Worm (Caenorhabditis elegans) whole organism, L1 larva: ENCODE measurements around the gene H39E20.1.

Experiments
- C16A3.4 ChIP-seq: fragments of 150-350 bp; optimal IDR thresholded peaks from 2 replicates; lab custom pipeline; 2014; ENCODE audit warnings: missing biosample characterization, missing genetic modification characterization
- C34B4.2 ChIP-seq: sonication (generic microtip); optimal IDR thresholded peaks from 2 replicates; lab custom pipeline; 2017; ENCODE audit warnings: mild to moderate bottlenecking, missing genetic modification characterization, missing compliant biosample characterization
- alr-1 ChIP-seq: fragments of 200-800 bp; sonication (Bioruptor generic); optimal IDR thresholded peaks from 2 replicates; lab custom pipeline; 2018; ENCODE audit warnings: borderline replicate concordance, mild to moderate bottlenecking, missing genetic modification characterization, missing compliant biosample characterization
- aly-2 ChIP-seq: fragments of 150-350 bp; optimal IDR thresholded peaks from 2 replicates; lab custom pipeline; 2014; ENCODE audit warnings: missing biosample characterization, missing genetic modification characterization
- ama-1 ChIP-seq: fragments of 150-350 bp; optimal IDR thresholded peaks from 2 replicates; lab custom pipeline; 2014
- blmp-1 ChIP-seq: fragments of 150-350 bp; optimal IDR thresholded peaks from 2 replicates; lab custom pipeline; 2014; ENCODE audit warnings: missing biosample characterization, missing genetic modification characterization
- ceh-8 ChIP-seq: fragments of 200-800 bp; sonication (Bioruptor generic); optimal IDR thresholded peaks from 2 replicates; lab custom pipeline; 2018; ENCODE audit warnings: mild to moderate bottlenecking, missing genetic modification characterization, moderate library complexity, missing compliant biosample characterization
- ceh-82 ChIP-seq, 3 experiments: fragments of 150-350 bp in 1 of 3; sonication (generic microtip) in 2 of 3; optimal IDR thresholded peaks; 2 replicates each; lab custom pipeline; 2014 to 2017; ENCODE audit warnings: missing biosample characterization in 3 of 3, missing genetic modification characterization in 3 of 3
- ceh-90 ChIP-seq: sonication (generic microtip); optimal IDR thresholded peaks from 2 replicates; lab custom pipeline; 2016; ENCODE audit warnings: missing genetic modification characterization, missing compliant biosample characterization
- ces-1 ChIP-seq: fragments of 150-350 bp; optimal IDR thresholded peaks from 2 replicates; lab custom pipeline; 2014; ENCODE audit warnings: missing biosample characterization, missing genetic modification reagents, missing genetic modification characterization
- dpl-1 ChIP-seq, 3 experiments: fragments of 150-350 bp in 2 of 3; sonication (generic microtip) in 1 of 3; optimal IDR thresholded peaks; 2 replicates each; lab custom pipeline; 2014 to 2017; ENCODE audit warnings: missing biosample characterization in 3 of 3, missing genetic modification characterization in 3 of 3, missing genetic modification reagents in 3 of 3
- efl-1 ChIP-seq, 4 experiments: fragments of 150-350 bp; optimal IDR thresholded peaks in 3 of 4; peaks in 1 of 4; 1 replicate in 1 of 4; 2 replicates in 3 of 4; lab custom pipeline; 2014; ENCODE audit warnings: missing biosample characterization in 2 of 4, missing genetic modification characterization in 2 of 4, missing genetic modification reagents in 2 of 4
- egl-13 ChIP-seq: sonication (generic microtip); optimal IDR thresholded peaks from 2 replicates; lab custom pipeline; 2016; ENCODE audit warnings: missing genotype, missing genetic modification reagents, missing genetic modification characterization, missing compliant biosample characterization
- egl-27 ChIP-seq, 2 experiments: fragments of 150-350 bp in 1 of 2; sonication (generic microtip); optimal IDR thresholded peaks; 3 replicates each; lab custom pipeline; 2017 to 2018; ENCODE audit warnings: missing biosample characterization in 2 of 2, missing genetic modification characterization in 2 of 2, missing genetic modification reagents in 2 of 2
- elt-3 ChIP-seq, 6 experiments: fragments of 150-350 bp in 1 of 6; sonication (generic microtip); optimal IDR thresholded peaks; 2 replicates each; lab custom pipeline; 2017 to 2018; ENCODE audit warnings: missing biosample characterization in 6 of 6, missing genetic modification characterization in 6 of 6, inconsistent platforms in 1 of 6
- fkh-10 ChIP-seq: sonication (generic microtip); optimal IDR thresholded peaks from 2 replicates; lab custom pipeline; 2017; ENCODE audit warnings: missing biosample characterization, missing genetic modification reagents, missing genetic modification characterization
- fkh-4 ChIP-seq: sonication (generic microtip); optimal IDR thresholded peaks from 2 replicates; lab custom pipeline; 2016; ENCODE audit warnings: missing compliant biosample characterization, missing genetic modification characterization, borderline replicate concordance
- hpl-2 ChIP-seq: fragments of 150-350 bp; optimal IDR thresholded peaks from 2 replicates; lab custom pipeline; 2014; ENCODE audit warnings: missing biosample characterization, missing genetic modification reagents, missing genetic modification characterization
- lin-13 ChIP-seq: fragments of 150-350 bp; optimal IDR thresholded peaks from 2 replicates; lab custom pipeline; 2014; ENCODE audit warnings: missing biosample characterization, missing genetic modification reagents, missing genetic modification characterization
- lin-15B ChIP-seq: fragments of 150-350 bp; sonication (generic microtip); optimal IDR thresholded peaks from 3 replicates; lab custom pipeline; 2014; ENCODE audit warnings: missing biosample characterization, missing genetic modification characterization
- lin-35 ChIP-seq, 2 experiments: fragments of 150-350 bp; optimal IDR thresholded peaks; 2 replicates each; lab custom pipeline; 2014; ENCODE audit warnings: missing biosample characterization in 2 of 2, missing genetic modification characterization in 2 of 2, missing genetic modification reagents in 2 of 2
- lin-39 ChIP-seq: fragments of 150-350 bp; optimal IDR thresholded peaks from 2 replicates; lab custom pipeline; 2014; ENCODE audit warnings: missing biosample characterization, missing genetic modification reagents, missing genetic modification characterization
- lir-3 ChIP-seq: sonication (generic microtip); optimal IDR thresholded peaks from 2 replicates; lab custom pipeline; 2016; ENCODE audit warnings: mild to moderate bottlenecking, missing genetic modification characterization, moderate library complexity, missing compliant biosample characterization; ENCODE audit not compliant: poor library complexity
- lsy-2 ChIP-seq, 2 experiments: fragments of 150-350 bp; optimal IDR thresholded peaks; 2 replicates each; lab custom pipeline; 2014; ENCODE audit warnings: missing biosample characterization in 2 of 2, missing genetic modification characterization in 2 of 2
- mdl-1 ChIP-seq, 2 experiments: fragments of 150-350 bp; optimal IDR thresholded peaks; 2 replicates each; lab custom pipeline; 2014 to 2017; ENCODE audit warnings: missing biosample characterization in 2 of 2, missing genetic modification characterization in 2 of 2, inconsistent platforms in 1 of 2
- nhr-11 ChIP-seq: fragments of 150-350 bp; optimal IDR thresholded peaks from 2 replicates; lab custom pipeline; 2014; ENCODE audit warnings: missing biosample characterization, missing genetic modification characterization
- nhr-12 ChIP-seq: sonication (generic microtip); optimal IDR thresholded peaks from 2 replicates; lab custom pipeline; 2017; ENCODE audit warnings: missing biosample characterization, missing genetic modification characterization
- nhr-19 ChIP-seq: fragments of 200-800 bp; sonication (Bioruptor generic); conservative IDR thresholded peaks from 2 replicates; pipeline ENCODE4 v1.3.6; 2022; ENCODE audit warnings: missing genetic modification characterization, missing compliant biosample characterization
- nhr-237 ChIP-seq: fragments of 150-350 bp; optimal IDR thresholded peaks from 2 replicates; lab custom pipeline; 2014; ENCODE audit warnings: missing biosample characterization, missing genetic modification characterization
- nhr-28 ChIP-seq: fragments of 150-350 bp; optimal IDR thresholded peaks from 2 replicates; lab custom pipeline; 2014; ENCODE audit warnings: missing biosample characterization, missing genetic modification characterization
- nhr-47 ChIP-seq: sonication (generic microtip); optimal IDR thresholded peaks from 2 replicates; lab custom pipeline; 2016; ENCODE audit warnings: mild to moderate bottlenecking, missing genetic modification characterization, moderate library complexity, missing compliant biosample characterization
- nhr-76 ChIP-seq: sonication (generic microtip); optimal IDR thresholded peaks from 2 replicates; lab custom pipeline; 2017; ENCODE audit warnings: missing biosample characterization, missing genetic modification characterization
- nhr-84 ChIP-seq: sonication (generic microtip); optimal IDR thresholded peaks from 2 replicates; lab custom pipeline; 2017; ENCODE audit warnings: missing biosample characterization, missing genetic modification characterization
- nhr-85 ChIP-seq: sonication (generic microtip); peaks from one replicate; lab custom pipeline; 2016; ENCODE audit warnings: missing genetic modification characterization, inconsistent platforms, missing compliant biosample characterization
- nhr-90 ChIP-seq: sonication (generic microtip); optimal IDR thresholded peaks from 2 replicates; lab custom pipeline; 2016; ENCODE audit warnings: mild to moderate bottlenecking, missing genetic modification characterization, missing compliant biosample characterization; ENCODE audit not compliant: poor library complexity
- pax-3 ChIP-seq: fragments of 200-800 bp; sonication (Bioruptor generic); optimal IDR thresholded peaks from 2 replicates; lab custom pipeline; 2018; ENCODE audit warnings: mild to moderate bottlenecking, missing genetic modification characterization, moderate library complexity, missing compliant biosample characterization
- pqm-1 ChIP-seq: sonication (generic microtip); optimal IDR thresholded peaks from 3 replicates; lab custom pipeline; 2017; ENCODE audit warnings: missing biosample characterization, missing genetic modification characterization
- skn-1 ChIP-seq: fragments of 150-350 bp; optimal IDR thresholded peaks from 2 replicates; lab custom pipeline; 2014; ENCODE audit warnings: missing biosample characterization, missing genetic modification characterization
- snpc-4 ChIP-seq: fragments of 150-350 bp; optimal IDR thresholded peaks from 2 replicates; lab custom pipeline; 2014; ENCODE audit warnings: missing biosample characterization, missing genetic modification characterization
- sox-4 ChIP-seq: sonication (generic microtip); optimal IDR thresholded peaks from 2 replicates; lab custom pipeline; 2016; ENCODE audit warnings: missing genetic modification characterization, missing compliant biosample characterization
- sptf-1 ChIP-seq: fragments of 150-350 bp; optimal IDR thresholded peaks from 2 replicates; lab custom pipeline; 2014; ENCODE audit warnings: missing biosample characterization, missing genetic modification characterization
- swsn-7 ChIP-seq: sonication (generic microtip); optimal IDR thresholded peaks from 2 replicates; lab custom pipeline; 2016; ENCODE audit warnings: missing genetic modification characterization, missing compliant biosample characterization
- unc-30 ChIP-seq: sonication (generic microtip); optimal IDR thresholded peaks from 2 replicates; lab custom pipeline; 2017; ENCODE audit warnings: missing biosample characterization, missing genetic modification characterization
- unc-86 ChIP-seq: sonication (generic microtip); optimal IDR thresholded peaks from 2 replicates; lab custom pipeline; 2016; ENCODE audit warnings: missing genetic modification characterization, missing compliant biosample characterization
- zip-4 ChIP-seq: fragments of 200-800 bp; sonication (Bioruptor generic); optimal IDR thresholded peaks from 2 replicates; lab custom pipeline; 2018; ENCODE audit warnings: mild to moderate bottlenecking, missing genetic modification characterization, moderate library complexity, missing compliant biosample characterization

H39E20.1 gene

ce11 chrX:1395793-1396192 lies 1.6 kb downstream of the H39E20.1 start (continued):
- TF ChIP-seq ceh-90 = no peak
- no peak for TF ChIP-seq alr-1 (tag; lab: Kevin White, UChicago)
- no peak for TF ChIP-seq snpc-4
- TF ChIP-seq nhr-28 (tag; lab: Kevin White, UChicago) = no peak
- TF ChIP-seq mdl-1 (tag; optimal IDR thresholded peaks at IDR 0.05; lab: Kevin White, UChicago) = peak in 1 of 2 experiments; percentile 19
- no peak for TF ChIP-seq lir-3 (tag; lab: Kevin White, UChicago)
- TF ChIP-seq zip-4 = no peak
- no peak for TF ChIP-seq egl-13 (tag; lab: Kevin White, UChicago)
- TF ChIP-seq lin-39 = no peak
- peak; percentile 10 for TF ChIP-seq blmp-1 (tag; lab: Kevin White, UChicago)
- no peak for TF ChIP-seq unc-30 (tag; lab: Kevin White, UChicago)
- TF ChIP-seq C16A3.4 (tag; lab: Kevin White, UChicago) = no peak
- no peak for TF ChIP-seq lsy-2 (tag; optimal IDR thresholded peaks at IDR 0.05; lab: Kevin White, UChicago)
- TF ChIP-seq, all 84 proteins: peak for 14

- TF ChIP-seq skn-1 (tag; lab: Kevin White, UChicago) = peak; percentile 46
- TF ChIP-seq efl-1 (optimal IDR thresholded peaks at IDR 0.05; lab: Kevin White, UChicago) = no peak
- peak in 1 of 2 experiments; percentile 3 for TF ChIP-seq efl-1 (GFP tag; optimal IDR thresholded peaks at IDR 0.05 in 1 of 2; lab: Kevin White, UChicago)
- TF ChIP-seq nhr-11 (tag; lab: Kevin White, UChicago) = no peak
Measured at ce11 chrX:1394437-1394836, 3.0 kb downstream of the H39E20.1 start.

ce11 chrX:1393891-1394290 lies 3.5 kb downstream of the H39E20.1 start, which contains the start of gene F56C3.9:
Gene F56C3.9 (minus strand): TSS chrX:1393991.
- TF ChIP-seq C34B4.2 (no peak), aly-2 (no peak), unc-86 (tag; lab: Kevin White, UChicago) (no peak), mdl-1 (tag; optimal IDR thresholded peaks at IDR 0.05; lab: Kevin White, UChicago) (no peak)

- TF ChIP-seq alr-1 (tag; lab: Kevin White, UChicago) (no peak), fkh-4 (tag; lab: Kevin White, UChicago) (peak; percentile 84), fkh-10 (GFP tag; lab: Kevin White, UChicago) (peak; percentile 97), nhr-84 (tag; lab: Kevin White, UChicago) (no peak), nhr-12 (tag; lab: Kevin White, UChicago) (no peak), sptf-1 (tag; lab: Kevin White, UChicago) (no peak), nhr-76 (tag; lab: Kevin White, UChicago) (no peak), ces-1 (GFP tag; lab: Kevin White, UChicago) (no peak), nhr-19 (GFP tag; lab: Robert Waterston, UW) (peak; percentile 91), lin-13 (peak; percentile 86), skn-1 (tag; lab: Kevin White, UChicago) (peak; percentile 98), ceh-8 (GFP tag; lab: Kevin White, UChicago) (peak; percentile 95), nhr-85 (tag; lab: Kevin White, UChicago) (peak; percentile 87), pqm-1 (no peak), nhr-237 (tag; lab: Kevin White, UChicago) (peak; percentile 83), egl-27 (tag; optimal IDR thresholded peaks at IDR 0.05; lab: Kevin White, UChicago) (peak in 1 of 2 experiments; percentile 49), ceh-82 (tag; optimal IDR thresholded peaks at IDR 0.05; lab: Kevin White, UChicago) (peak; percentile 65 to 88 (median 82)), lin-15B (tag; lab: Kevin White, UChicago) (no peak), sox-4 (tag; lab: Kevin White, UChicago) (peak; percentile 96), elt-3 (tag; optimal IDR thresholded peaks at IDR 0.05; lab: Kevin White, UChicago) (peak in 4 of 6 experiments; percentile 46 to 94 (median 68)), dpl-1 (GFP tag; optimal IDR thresholded peaks at IDR 0.05; lab: Kevin White, UChicago) (peak; percentile 9 to 43 (median 19)), ama-1 (lab: Kevin White, UChicago) (no peak), efl-1 (optimal IDR thresholded peaks at IDR 0.05; lab: Kevin White, UChicago) (peak; percentile 68), efl-1 (GFP tag; optimal IDR thresholded peaks at IDR 0.05 in 1 of 2; lab: Kevin White, UChicago) (peak; percentile 1 to 92), pax-3 (peak; percentile 81), lir-3 (tag; lab: Kevin White, UChicago) (peak; percentile 85), nhr-90 (peak; percentile 94), hpl-2 (peak; percentile 84), nhr-47 (peak; percentile 98), C34B4.2 (no peak), swsn-7 (peak; percentile 88), lin-35 (GFP tag; optimal IDR thresholded peaks at IDR 0.05; lab: Kevin White, UChicago) (peak; percentile 55 to 83)
Measured at ce11 chrX:1389382-1389983, 7.9 kb downstream of the H39E20.1 start.
